Worm (Caenorhabditis elegans) whole organism, L1 larva: ENCODE measurements around the gene flp-21.

Experiments
- C16A3.4 ChIP-seq: fragments of 150-350 bp; optimal IDR thresholded peaks from 2 replicates; lab custom pipeline; 2014; ENCODE audit warnings: missing biosample characterization, missing genetic modification characterization
- F16B12.6 ChIP-seq: fragments of 150-350 bp; optimal IDR thresholded peaks from 2 replicates; lab custom pipeline; 2014; ENCODE audit warnings: missing biosample characterization, missing genetic modification characterization
- aha-1 ChIP-seq: fragments of 150-350 bp; optimal IDR thresholded peaks from 2 replicates; lab custom pipeline; 2014; ENCODE audit warnings: missing biosample characterization, missing genetic modification characterization
- aly-2 ChIP-seq: fragments of 150-350 bp; optimal IDR thresholded peaks from 2 replicates; lab custom pipeline; 2014; ENCODE audit warnings: missing biosample characterization, missing genetic modification characterization
- blmp-1 ChIP-seq: fragments of 150-350 bp; optimal IDR thresholded peaks from 2 replicates; lab custom pipeline; 2014; ENCODE audit warnings: missing biosample characterization, missing genetic modification characterization
- ceh-63 ChIP-seq: fragments of 200-800 bp; sonication (Bioruptor generic); optimal IDR thresholded peaks from 2 replicates; lab custom pipeline; 2018; ENCODE audit warnings: mild to moderate bottlenecking, missing genetic modification characterization, missing compliant biosample characterization
- ceh-8 ChIP-seq: fragments of 200-800 bp; sonication (Bioruptor generic); optimal IDR thresholded peaks from 2 replicates; lab custom pipeline; 2018; ENCODE audit warnings: mild to moderate bottlenecking, missing genetic modification characterization, moderate library complexity, missing compliant biosample characterization
- ceh-88 ChIP-seq: fragments of 200-800 bp; sonication (Bioruptor generic); IDR thresholded peaks from 2 replicates; pipeline ENCODE4 v1.3.6; 2022; ENCODE audit warnings: missing genetic modification characterization, missing compliant biosample characterization
- dsc-1 ChIP-seq: sonication (generic microtip); optimal IDR thresholded peaks from 2 replicates; lab custom pipeline; 2016; ENCODE audit warnings: mild to moderate bottlenecking, missing genetic modification characterization, missing compliant biosample characterization
- efl-1 ChIP-seq, 4 experiments: fragments of 150-350 bp; optimal IDR thresholded peaks in 3 of 4; peaks in 1 of 4; 1 replicate in 1 of 4; 2 replicates in 3 of 4; lab custom pipeline; 2014; ENCODE audit warnings: missing biosample characterization in 2 of 4, missing genetic modification characterization in 2 of 4, missing genetic modification reagents in 2 of 4
- egl-13 ChIP-seq: sonication (generic microtip); optimal IDR thresholded peaks from 2 replicates; lab custom pipeline; 2016; ENCODE audit warnings: missing genotype, missing genetic modification reagents, missing genetic modification characterization, missing compliant biosample characterization
- elt-2 ChIP-seq: sonication (generic microtip); optimal IDR thresholded peaks from 2 replicates; lab custom pipeline; 2016; ENCODE audit warnings: missing genetic modification characterization, mild to moderate bottlenecking, inconsistent platforms, missing compliant biosample characterization, missing genetic modification reagents
- elt-3 ChIP-seq, 6 experiments: fragments of 150-350 bp in 1 of 6; sonication (generic microtip); optimal IDR thresholded peaks; 2 replicates each; lab custom pipeline; 2017 to 2018; ENCODE audit warnings: missing biosample characterization in 6 of 6, missing genetic modification characterization in 6 of 6, inconsistent platforms in 1 of 6
- fkh-4 ChIP-seq: sonication (generic microtip); optimal IDR thresholded peaks from 2 replicates; lab custom pipeline; 2016; ENCODE audit warnings: missing compliant biosample characterization, missing genetic modification characterization, borderline replicate concordance
- hlh-4 ChIP-seq: sonication (generic microtip); optimal IDR thresholded peaks from 2 replicates; lab custom pipeline; 2016; ENCODE audit warnings: mild to moderate bottlenecking, missing genetic modification characterization, missing compliant biosample characterization
- isw-1 ChIP-seq: fragments of 200-800 bp; sonication (Bioruptor generic); IDR thresholded peaks from 2 replicates; pipeline ENCODE4 v1.3.6; 2022; ENCODE audit warnings: missing genetic modification characterization, missing compliant biosample characterization
- lin-13 ChIP-seq: fragments of 150-350 bp; optimal IDR thresholded peaks from 2 replicates; lab custom pipeline; 2014; ENCODE audit warnings: missing biosample characterization, missing genetic modification reagents, missing genetic modification characterization
- lin-14 ChIP-seq: fragments of 200-800 bp; sonication (Bioruptor generic); optimal IDR thresholded peaks from 2 replicates; lab custom pipeline; 2018; ENCODE audit warnings: mild to moderate bottlenecking, missing genetic modification characterization, moderate library complexity, missing compliant biosample characterization
- lin-35 ChIP-seq, 2 experiments: fragments of 150-350 bp; optimal IDR thresholded peaks; 2 replicates each; lab custom pipeline; 2014; ENCODE audit warnings: missing biosample characterization in 2 of 2, missing genetic modification characterization in 2 of 2, missing genetic modification reagents in 2 of 2
- lin-39 ChIP-seq: fragments of 150-350 bp; optimal IDR thresholded peaks from 2 replicates; lab custom pipeline; 2014; ENCODE audit warnings: missing biosample characterization, missing genetic modification reagents, missing genetic modification characterization
- lsy-2 ChIP-seq, 2 experiments: fragments of 150-350 bp; optimal IDR thresholded peaks; 2 replicates each; lab custom pipeline; 2014; ENCODE audit warnings: missing biosample characterization in 2 of 2, missing genetic modification characterization in 2 of 2
- mab-9 ChIP-seq: fragments of 200-800 bp; sonication (Bioruptor generic); IDR thresholded peaks from 2 replicates; pipeline ENCODE4 v1.3.6; 2022; ENCODE audit warnings: missing genetic modification reagents, missing genetic modification characterization, missing compliant biosample characterization
- mdl-1 ChIP-seq, 2 experiments: fragments of 150-350 bp; optimal IDR thresholded peaks; 2 replicates each; lab custom pipeline; 2014 to 2017; ENCODE audit warnings: missing biosample characterization in 2 of 2, missing genetic modification characterization in 2 of 2, inconsistent platforms in 1 of 2
- mef-2 ChIP-seq: fragments of 150-350 bp; optimal IDR thresholded peaks from 2 replicates; lab custom pipeline; 2014; ENCODE audit warnings: missing biosample characterization, missing genetic modification characterization
- nhr-11 ChIP-seq: fragments of 150-350 bp; optimal IDR thresholded peaks from 2 replicates; lab custom pipeline; 2014; ENCODE audit warnings: missing biosample characterization, missing genetic modification characterization
- nhr-19 ChIP-seq: fragments of 200-800 bp; sonication (Bioruptor generic); conservative IDR thresholded peaks from 2 replicates; pipeline ENCODE4 v1.3.6; 2022; ENCODE audit warnings: missing genetic modification characterization, missing compliant biosample characterization
- nhr-20 ChIP-seq: sonication (generic microtip); optimal IDR thresholded peaks from 2 replicates; lab custom pipeline; 2016; ENCODE audit warnings: mild to moderate bottlenecking, missing genetic modification characterization, missing compliant biosample characterization
- nhr-47 ChIP-seq: sonication (generic microtip); optimal IDR thresholded peaks from 2 replicates; lab custom pipeline; 2016; ENCODE audit warnings: mild to moderate bottlenecking, missing genetic modification characterization, moderate library complexity, missing compliant biosample characterization
- nhr-71 ChIP-seq: sonication (generic microtip); optimal IDR thresholded peaks from 2 replicates; lab custom pipeline; 2016; ENCODE audit warnings: mild to moderate bottlenecking, missing genetic modification characterization, moderate library complexity, missing compliant biosample characterization
- nhr-77 ChIP-seq: fragments of 150-350 bp; optimal IDR thresholded peaks from 2 replicates; lab custom pipeline; 2014; ENCODE audit warnings: missing biosample characterization, missing genetic modification characterization
- nhr-84 ChIP-seq: sonication (generic microtip); optimal IDR thresholded peaks from 2 replicates; lab custom pipeline; 2017; ENCODE audit warnings: missing biosample characterization, missing genetic modification characterization
- nhr-85 ChIP-seq: sonication (generic microtip); peaks from one replicate; lab custom pipeline; 2016; ENCODE audit warnings: missing genetic modification characterization, inconsistent platforms, missing compliant biosample characterization
- nhr-90 ChIP-seq: sonication (generic microtip); optimal IDR thresholded peaks from 2 replicates; lab custom pipeline; 2016; ENCODE audit warnings: mild to moderate bottlenecking, missing genetic modification characterization, missing compliant biosample characterization; ENCODE audit not compliant: poor library complexity
- pag-3 ChIP-seq: sonication (generic microtip); optimal IDR thresholded peaks from 2 replicates; lab custom pipeline; 2017; ENCODE audit warnings: missing genetic modification characterization, mild to moderate bottlenecking, missing compliant biosample characterization, antibody characterized with exemption, borderline replicate concordance; ENCODE audit not compliant: insufficient read depth
- rnt-1 ChIP-seq: sonication (generic microtip); optimal IDR thresholded peaks from 2 replicates; lab custom pipeline; 2016; ENCODE audit warnings: mild to moderate bottlenecking, missing genetic modification characterization, moderate library complexity, missing compliant biosample characterization
- snu-23 ChIP-seq: sonication (generic microtip); optimal IDR thresholded peaks from 2 replicates; lab custom pipeline; 2016; ENCODE audit warnings: missing genetic modification characterization, missing compliant biosample characterization
- sox-4 ChIP-seq: sonication (generic microtip); optimal IDR thresholded peaks from 2 replicates; lab custom pipeline; 2016; ENCODE audit warnings: missing genetic modification characterization, missing compliant biosample characterization
- sptf-1 ChIP-seq: fragments of 150-350 bp; optimal IDR thresholded peaks from 2 replicates; lab custom pipeline; 2014; ENCODE audit warnings: missing biosample characterization, missing genetic modification characterization
- swsn-7 ChIP-seq: sonication (generic microtip); optimal IDR thresholded peaks from 2 replicates; lab custom pipeline; 2016; ENCODE audit warnings: missing genetic modification characterization, missing compliant biosample characterization
- tlp-1 ChIP-seq: fragments of 150-350 bp; optimal IDR thresholded peaks from 2 replicates; lab custom pipeline; 2014; ENCODE audit warnings: missing biosample characterization, missing genetic modification characterization
- unc-130 ChIP-seq: fragments of 150-350 bp; optimal IDR thresholded peaks from 2 replicates; lab custom pipeline; 2017; ENCODE audit warnings: missing biosample characterization, missing genetic modification characterization, inconsistent platforms
- unc-86 ChIP-seq: sonication (generic microtip); optimal IDR thresholded peaks from 2 replicates; lab custom pipeline; 2016; ENCODE audit warnings: missing genetic modification characterization, missing compliant biosample characterization
- xbp-1 ChIP-seq: sonication (generic microtip); optimal IDR thresholded peaks from 2 replicates; lab custom pipeline; 2016; ENCODE audit warnings: missing genetic modification characterization, missing compliant biosample characterization
- zag-1 ChIP-seq: fragments of 150-350 bp; optimal IDR thresholded peaks from 2 replicates; lab custom pipeline; 2014; ENCODE audit warnings: missing biosample characterization, missing genetic modification characterization
- ztf-4 ChIP-seq: fragments of 150-350 bp; optimal IDR thresholded peaks from 2 replicates; lab custom pipeline; 2014; ENCODE audit warnings: missing biosample characterization, missing genetic modification characterization

flp-21 gene

DNA sequence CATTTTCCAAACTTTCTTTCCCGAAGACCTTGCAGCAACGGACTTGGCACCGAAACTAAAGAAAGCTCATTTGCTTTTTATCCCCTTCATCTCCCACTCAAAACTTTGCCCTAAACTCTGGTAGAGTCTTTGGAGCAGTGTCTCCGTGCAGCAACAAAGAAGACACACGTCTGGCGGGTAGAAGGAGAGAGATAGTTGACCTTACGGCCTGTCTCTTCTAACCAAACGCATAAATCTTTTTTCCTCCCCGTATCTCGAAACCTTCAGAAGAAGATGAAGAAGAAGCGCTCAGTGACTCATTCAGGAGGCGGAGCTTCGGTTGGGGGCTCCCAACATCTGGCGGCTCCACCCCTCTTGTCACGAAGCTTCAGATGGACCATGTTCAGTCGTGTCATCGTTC is 33.2 kb downstream of the flp-21 start:
- no peak for TF ChIP-seq mab-9 (GFP tag; lab: Robert Waterston, UW)
- TF ChIP-seq rnt-1 (tag; lab: Kevin White, UChicago), result peak; percentile 54
- TF ChIP-seq C16A3.4 (tag; lab: Kevin White, UChicago), result no peak
- TF ChIP-seq dsc-1 (tag; lab: Kevin White, UChicago), result peak; percentile 49

- TF ChIP-seq fkh-4 (tag; lab: Kevin White, UChicago) (no peak), lin-35 (GFP tag; optimal IDR thresholded peaks at IDR 0.05; lab: Kevin White, UChicago) (no peak), unc-86 (tag; lab: Kevin White, UChicago) (no peak), lin-13 (GFP tag; lab: Kevin White, UChicago) (no peak), ceh-88 (GFP tag; lab: Robert Waterston, UW) (no peak), ztf-4 (tag; lab: Kevin White, UChicago) (no peak), lsy-2 (tag; optimal IDR thresholded peaks at IDR 0.05; lab: Kevin White, UChicago) (no peak), isw-1 (GFP tag; lab: Robert Waterston, UW) (no peak), lin-14 (GFP tag; lab: Kevin White, UChicago) (no peak), rnt-1 (tag; lab: Kevin White, UChicago) (no peak), sptf-1 (no peak), mdl-1 (tag; optimal IDR thresholded peaks at IDR 0.05; lab: Kevin White, UChicago) (no peak), mef-2 (no peak), nhr-20 (tag; lab: Kevin White, UChicago) (no peak), xbp-1 (tag; lab: Kevin White, UChicago) (no peak), efl-1 (optimal IDR thresholded peaks at IDR 0.05; lab: Kevin White, UChicago) (no peak), efl-1 (GFP tag; optimal IDR thresholded peaks at IDR 0.05 in 1 of 2; lab: Kevin White, UChicago) (no peak), sox-4 (tag; lab: Kevin White, UChicago) (no peak)
These were observed 33.8 kb downstream of the flp-21 start, which contains the start of gene mig-6 for ce11 chrV:7826917-7827316. Gene mig-6 (plus strand): TSS chrV:7827217.

- no peak for TF ChIP-seq nhr-84 (tag; lab: Kevin White, UChicago)
- TF ChIP-seq efl-1 (optimal IDR thresholded peaks at IDR 0.05; lab: Kevin White, UChicago), result no peak
- peak in 1 of 2 experiments; percentile 65 for TF ChIP-seq efl-1 (GFP tag; optimal IDR thresholded peaks at IDR 0.05 in 1 of 2; lab: Kevin White, UChicago)
These were observed 37.8 kb downstream of the flp-21 start for ce11 chrV:7830952-7831351.

- no peak for TF ChIP-seq sptf-1
- peak; percentile 67 for TF ChIP-seq nhr-90 (tag; lab: Kevin White, UChicago)
- TF ChIP-seq elt-2 (tag; lab: Kevin White, UChicago), result no peak
- no peak for TF ChIP-seq egl-13 (tag; lab: Kevin White, UChicago)
- TF ChIP-seq lsy-2 (tag; optimal IDR thresholded peaks at IDR 0.05; lab: Kevin White, UChicago), result peak in 1 of 2 experiments; percentile 22
- TF ChIP-seq unc-130 (tag; lab: Kevin White, UChicago), result no peak
- no peak for TF ChIP-seq zag-1 (tag; lab: Kevin White, UChicago)
- no peak for TF ChIP-seq aha-1 (tag; lab: Kevin White, UChicago)
- no peak for TF ChIP-seq hlh-4 (tag; lab: Kevin White, UChicago)
- peak; percentile 24 for TF ChIP-seq nhr-47 (tag; lab: Kevin White, UChicago)
- no peak for TF ChIP-seq ceh-88 (GFP tag; lab: Robert Waterston, UW)
- peak in 3 of 6 experiments; percentile 43 to 83 (median 68) for TF ChIP-seq elt-3 (tag; optimal IDR thresholded peaks at IDR 0.05; lab: Kevin White, UChicago)
- no peak for TF ChIP-seq nhr-77 (tag; lab: Kevin White, UChicago)
- no peak for TF ChIP-seq ceh-8 (GFP tag; lab: Kevin White, UChicago)
- TF ChIP-seq swsn-7, result no peak
- no peak for TF ChIP-seq lin-39 (tag; lab: Kevin White, UChicago)
- no peak for TF ChIP-seq tlp-1 (tag; lab: Kevin White, UChicago)
- TF ChIP-seq nhr-84 (tag; lab: Kevin White, UChicago), result no peak
- no peak for TF ChIP-seq aly-2
- no peak for TF ChIP-seq blmp-1 (tag; lab: Kevin White, UChicago)
- TF ChIP-seq F16B12.6 (tag; lab: Kevin White, UChicago), result no peak
- peak in 1 of 2 experiments; percentile 43 for TF ChIP-seq lin-35 (GFP tag; optimal IDR thresholded peaks at IDR 0.05; lab: Kevin White, UChicago)
- TF ChIP-seq nhr-71 (tag; lab: Kevin White, UChicago), result peak; percentile 72
- TF ChIP-seq ceh-63 (GFP tag; lab: Kevin White, UChicago), result no peak
- no peak for TF ChIP-seq pag-3 (tag; lab: Kevin White, UChicago)
- TF ChIP-seq lin-14 (GFP tag; lab: Kevin White, UChicago), result peak; percentile 51
- TF ChIP-seq snu-23 (GFP tag; lab: Kevin White, UChicago), result peak; percentile 53
- TF ChIP-seq fkh-4 (tag; lab: Kevin White, UChicago), result no peak
- TF ChIP-seq nhr-20 (tag; lab: Kevin White, UChicago), result peak; percentile 57
- peak; percentile 37 for TF ChIP-seq nhr-19 (GFP tag; lab: Robert Waterston, UW)
- peak; percentile 86 for TF ChIP-seq nhr-85 (tag; lab: Kevin White, UChicago)
- no peak for TF ChIP-seq nhr-11 (tag; lab: Kevin White, UChicago)
These were observed 43.7 kb downstream of the flp-21 start, which contains the start of gene txt-5 for ce11 chrV:7836911-7837310. Gene txt-5 (minus strand): TSS chrV:7837134.
